Worm (Caenorhabditis elegans) whole organism, L4 larva: ENCODE data around the gene pqbp-1.1.

Source experiments
- D1046.2 ChIP-seq: fragments of 200-800 bp; sonication (Bioruptor generic); IDR thresholded peaks from 2 replicates; pipeline ENCODE4 v1.3.6; 2022; ENCODE audit warnings: missing genetic modification characterization, missing compliant biosample characterization
- F10B5.3 ChIP-seq: sonication (generic microtip); optimal IDR thresholded peaks from 2 replicates; lab custom pipeline; 2016; ENCODE audit warnings: mild to moderate bottlenecking, missing genetic modification characterization, missing compliant biosample characterization
- F49E8.2 ChIP-seq: sonication (generic microtip); optimal IDR thresholded peaks from 2 replicates; lab custom pipeline; 2016; ENCODE audit warnings: missing compliant biosample characterization, mild to moderate bottlenecking, missing genetic modification characterization, borderline replicate concordance
- R02D3.7 ChIP-seq: fragments of 150-350 bp; sonication (generic microtip); optimal IDR thresholded peaks from 3 replicates; lab custom pipeline; 2014; ENCODE audit warnings: missing biosample characterization, missing genetic modification characterization
- T20F7.1 ChIP-seq: fragments of 200-800 bp; sonication (Bioruptor generic); optimal IDR thresholded peaks from 2 replicates; lab custom pipeline; 2018; ENCODE audit warnings: mild to moderate bottlenecking, missing genetic modification characterization, missing compliant biosample characterization
- Y105C5A.15 ChIP-seq: fragments of 200-800 bp; sonication (Bioruptor generic); IDR thresholded peaks from 2 replicates; pipeline ENCODE4 v1.3.6; 2022; ENCODE audit warnings: missing genetic modification characterization, missing compliant biosample characterization
- Y5F2A.4 ChIP-seq: fragments of 200-800 bp; sonication (Bioruptor generic); optimal IDR thresholded peaks from 2 replicates; lab custom pipeline; 2018; ENCODE audit warnings: mild to moderate bottlenecking, missing genetic modification characterization, missing compliant biosample characterization
- Y75B8A.6 ChIP-seq: fragments of 200-800 bp; sonication (Bioruptor generic); IDR thresholded peaks from 2 replicates; pipeline ENCODE4 v1.3.6; 2022; ENCODE audit warnings: missing genetic modification reagents, missing genetic modification characterization, missing compliant biosample characterization
- ZK337.2 ChIP-seq: fragments of 200-800 bp; sonication (Bioruptor generic); IDR thresholded peaks from 2 replicates; pipeline ENCODE4 v1.3.6; 2022; ENCODE audit warnings: missing genetic modification reagents, missing genetic modification characterization, missing compliant biosample characterization
- ZK546.5 ChIP-seq, 2 experiments: sonication (generic microtip); optimal IDR thresholded peaks; 2 replicates each; lab custom pipeline; 2017; ENCODE audit warnings: missing biosample characterization in 2 of 2, missing genetic modification characterization in 2 of 2
- ama-1 ChIP-seq: fragments of 150-350 bp; optimal IDR thresholded peaks from 2 replicates; lab custom pipeline; 2014; ENCODE audit warnings: inconsistent platforms, mixed read lengths
- arid-1 ChIP-seq: fragments of 200-800 bp; sonication (Bioruptor generic); conservative IDR thresholded peaks from 2 replicates; pipeline ENCODE4 v1.3.6; 2022; ENCODE audit warnings: missing genetic modification reagents, missing genetic modification characterization, missing compliant biosample characterization
- ceh-20 ChIP-seq: fragments of 200-800 bp; sonication (Bioruptor generic); IDR thresholded peaks from 2 replicates; pipeline ENCODE4 v1.3.6; 2022; ENCODE audit warnings: missing genetic modification reagents, missing genetic modification characterization, missing compliant biosample characterization
- ceh-32 ChIP-seq: sonication (generic microtip); optimal IDR thresholded peaks from 2 replicates; lab custom pipeline; 2016; ENCODE audit warnings: mild to moderate bottlenecking, missing genetic modification characterization, missing compliant biosample characterization; ENCODE audit not compliant: poor library complexity
- daf-16 ChIP-seq, 3 experiments: sonication (generic microtip); optimal IDR thresholded peaks; 2 replicates each; lab custom pipeline; 2016 to 2017; ENCODE audit warnings: missing genetic modification characterization in 3 of 3, missing genetic modification reagents in 3 of 3, mild to moderate bottlenecking in 2 of 3, missing compliant biosample characterization in 2 of 3, missing biosample characterization in 1 of 3, moderate library complexity in 1 of 3
- daf-19 ChIP-seq: fragments of 200-800 bp; sonication (Bioruptor generic); conservative IDR thresholded peaks from 2 replicates; pipeline ENCODE4 v1.3.6; 2022; ENCODE audit warnings: missing genetic modification characterization, missing compliant biosample characterization
- daf-8 ChIP-seq: fragments of 200-800 bp; sonication (Bioruptor generic); IDR thresholded peaks from 2 replicates; pipeline ENCODE4 v1.3.6; 2022; ENCODE audit warnings: missing genetic modification characterization, missing compliant biosample characterization
- dmd-8 ChIP-seq: fragments of 200-800 bp; sonication (Bioruptor generic); IDR thresholded peaks from 2 replicates; pipeline ENCODE4 v1.3.6; 2022; ENCODE audit warnings: missing genetic modification characterization, missing compliant biosample characterization
- dmd-9 ChIP-seq: fragments of 200-800 bp; sonication (Bioruptor generic); IDR thresholded peaks from 2 replicates; pipeline ENCODE4 v1.3.6; 2022; ENCODE audit warnings: missing genetic modification reagents, missing genetic modification characterization, missing compliant biosample characterization
- duxl-1 ChIP-seq: sonication (generic microtip); optimal IDR thresholded peaks from 2 replicates; lab custom pipeline; 2016; ENCODE audit warnings: mild to moderate bottlenecking, missing genetic modification characterization, moderate library complexity, missing compliant biosample characterization; ENCODE audit not compliant: poor library complexity
- dve-1 ChIP-seq: sonication (generic microtip); optimal IDR thresholded peaks from 2 replicates; lab custom pipeline; 2017; ENCODE audit warnings: antibody characterized with exemption, mild to moderate bottlenecking, missing genetic modification characterization, missing compliant biosample characterization; ENCODE audit not compliant: insufficient read depth
- egl-43 ChIP-seq: fragments of 200-800 bp; sonication (Bioruptor generic); IDR thresholded peaks from 2 replicates; pipeline ENCODE4 v1.3.6; 2022; ENCODE audit warnings: missing genetic modification reagents, missing genetic modification characterization, missing compliant biosample characterization
- fkh-10 ChIP-seq: fragments of 150-350 bp; optimal IDR thresholded peaks from 2 replicates; lab custom pipeline; 2014; ENCODE audit warnings: missing biosample characterization, missing genetic modification reagents, missing genetic modification characterization
- hlh-11 ChIP-seq: fragments of 200-800 bp; sonication (Bioruptor generic); optimal IDR thresholded peaks from 2 replicates; lab custom pipeline; 2018; ENCODE audit warnings: mild to moderate bottlenecking, missing genetic modification characterization, missing compliant biosample characterization
- hmg-1.1 ChIP-seq: fragments of 200-800 bp; sonication (Bioruptor generic); IDR thresholded peaks from 2 replicates; pipeline ENCODE4 v1.3.6; 2022; ENCODE audit warnings: missing genetic modification reagents, missing genetic modification characterization, missing compliant biosample characterization
- jun-1 ChIP-seq: fragments of 150-350 bp; optimal IDR thresholded peaks from 2 replicates; lab custom pipeline; 2014; ENCODE audit warnings: missing biosample characterization, missing genetic modification reagents, missing genetic modification characterization
- lin-1 ChIP-seq: fragments of 200-800 bp; sonication (Bioruptor generic); IDR thresholded peaks from 2 replicates; pipeline ENCODE4 v1.3.6; 2022; ENCODE audit warnings: missing genetic modification reagents, missing genetic modification characterization, missing compliant biosample characterization
- lin-39 ChIP-seq: fragments of 150-350 bp; optimal IDR thresholded peaks from 2 replicates; lab custom pipeline; 2014; ENCODE audit warnings: missing biosample characterization, missing genetic modification reagents, missing genetic modification characterization
- lsy-2 ChIP-seq, 2 experiments: fragments of 150-350 bp in 1 of 2; sonication (generic microtip) in 1 of 2; optimal IDR thresholded peaks; 2 replicates each; lab custom pipeline; 2014 to 2017; ENCODE audit warnings: missing biosample characterization in 2 of 2, missing genetic modification characterization in 2 of 2
- madf-9 ChIP-seq: fragments of 200-800 bp; sonication (Bioruptor generic); conservative IDR thresholded peaks from 2 replicates; pipeline ENCODE4 v1.3.6; 2022; ENCODE audit warnings: missing genetic modification reagents, missing genetic modification characterization, missing compliant biosample characterization
- nhr-102 ChIP-seq: sonication (generic microtip); optimal IDR thresholded peaks from 2 replicates; lab custom pipeline; 2016; ENCODE audit warnings: mild to moderate bottlenecking, missing genetic modification characterization, moderate library complexity, missing compliant biosample characterization
- nhr-237 ChIP-seq: sonication (generic microtip); optimal IDR thresholded peaks from 2 replicates; lab custom pipeline; 2017; ENCODE audit warnings: missing biosample characterization, missing genetic modification characterization
- nhr-28 ChIP-seq: fragments of 150-350 bp; optimal IDR thresholded peaks from 2 replicates; lab custom pipeline; 2014; ENCODE audit warnings: missing biosample characterization, missing genetic modification characterization
- nhr-48 ChIP-seq: sonication (generic microtip); optimal IDR thresholded peaks from 2 replicates; lab custom pipeline; 2016; ENCODE audit warnings: mild to moderate bottlenecking, missing genetic modification characterization, missing compliant biosample characterization
- nhr-76 ChIP-seq: fragments of 150-350 bp; optimal IDR thresholded peaks from 2 replicates; lab custom pipeline; 2014; ENCODE audit warnings: missing biosample characterization, missing genetic modification characterization
- nhr-77 ChIP-seq: fragments of 150-350 bp; optimal IDR thresholded peaks from 2 replicates; lab custom pipeline; 2014; ENCODE audit warnings: missing biosample characterization, missing genetic modification characterization
- pqm-1 ChIP-seq: sonication (generic microtip); optimal IDR thresholded peaks from 2 replicates; lab custom pipeline; 2017; ENCODE audit warnings: missing biosample characterization, missing genetic modification characterization
- set-16 ChIP-seq: fragments of 200-800 bp; sonication (Bioruptor generic); IDR thresholded peaks from 2 replicates; pipeline ENCODE4 v1.3.6; 2022; ENCODE audit warnings: missing genetic modification reagents, missing genetic modification characterization, missing compliant biosample characterization
- spr-1 ChIP-seq: sonication (generic microtip); optimal IDR thresholded peaks from 2 replicates; lab custom pipeline; 2016; ENCODE audit warnings: mild to moderate bottlenecking, missing genetic modification characterization, missing compliant biosample characterization
- spr-3 ChIP-seq: fragments of 200-800 bp; sonication (Bioruptor generic); optimal IDR thresholded peaks from 2 replicates; lab custom pipeline; 2018; ENCODE audit warnings: mild to moderate bottlenecking, missing genetic modification characterization, missing compliant biosample characterization
- unc-39 ChIP-seq: sonication (generic microtip); optimal IDR thresholded peaks from 2 replicates; lab custom pipeline; 2017; ENCODE audit warnings: missing biosample characterization, missing genetic modification characterization
- unc-62 ChIP-seq, 3 experiments: fragments of 150-350 bp in 1 of 3; sonication (generic microtip); optimal IDR thresholded peaks in 2 of 3; peaks in 1 of 3; 1 replicate in 1 of 3; 2 replicates in 2 of 3; lab custom pipeline; 2014 to 2017; ENCODE audit warnings: missing biosample characterization in 3 of 3, missing genetic modification characterization in 3 of 3, missing genetic modification reagents in 3 of 3, missing genotype in 1 of 3
- zfp-3 ChIP-seq: fragments of 200-800 bp; sonication (Bioruptor generic); conservative IDR thresholded peaks from 2 replicates; pipeline ENCODE4 v1.3.6; 2022; ENCODE audit warnings: missing genetic modification reagents, missing genetic modification characterization, missing compliant biosample characterization
- zip-2 ChIP-seq: fragments of 150-350 bp; optimal IDR thresholded peaks from 2 replicates; lab custom pipeline; 2014; ENCODE audit warnings: missing biosample characterization, missing genetic modification characterization
- ztf-7 ChIP-seq: fragments of 150-350 bp; optimal IDR thresholded peaks from 2 replicates; lab custom pipeline; 2014; ENCODE audit warnings: missing biosample characterization, missing genetic modification characterization

Gene pqbp-1.1

DNA sequence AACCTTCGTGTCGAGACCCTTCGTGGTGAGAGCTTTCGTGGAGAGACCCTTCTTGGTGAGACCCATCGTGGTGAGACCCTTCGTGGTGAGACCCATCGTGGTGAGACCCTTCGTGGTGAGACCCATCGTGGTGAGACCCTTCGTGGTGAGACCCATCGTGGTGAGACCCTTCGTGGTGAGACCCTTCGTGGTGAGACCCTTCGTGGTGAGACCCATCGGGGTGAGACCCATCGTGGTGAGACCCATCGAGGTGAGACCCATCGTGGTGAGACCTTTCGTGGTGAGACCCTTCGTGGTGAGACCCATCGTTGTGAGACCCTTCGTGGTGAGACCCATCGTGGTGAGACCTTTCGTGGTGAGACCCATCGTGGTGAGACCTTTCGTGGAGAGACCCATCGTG is 19.8 kb upstream of the pqbp-1.1 start:
- TF ChIP-seq egl-43 (0 out of 2 replicates have a peak, but pooled peaks have one; percentile 48), set-16 (GFP tag; lab: Robert Waterston, UW) (peak; percentile 79), dmd-8 (GFP tag; lab: Robert Waterston, UW) (0 out of 2 replicates have a peak, but pooled peaks have one; percentile 40)

DNA sequence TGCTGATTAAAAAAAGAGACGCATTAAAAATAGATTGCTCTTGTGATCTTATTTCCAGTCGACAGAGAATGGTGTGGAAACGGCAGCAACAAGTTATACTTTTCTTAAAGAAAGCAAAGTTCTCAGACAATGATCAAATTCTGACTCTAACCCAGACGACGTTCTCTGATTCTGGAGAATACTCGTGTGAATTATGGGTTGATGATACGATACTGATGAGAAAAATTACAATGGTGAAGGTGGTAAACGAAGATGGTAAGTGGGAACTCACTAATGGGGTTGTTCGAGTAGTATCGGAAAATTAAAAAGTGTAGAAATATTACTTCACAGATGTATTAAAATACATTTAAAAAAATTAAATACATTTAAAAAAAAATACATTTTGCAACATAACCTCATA is 16.8 kb upstream of the pqbp-1.1 start:
- no peak for TF ChIP-seq nhr-237 (tag; lab: Kevin White, UChicago)
- no peak for TF ChIP-seq F10B5.3
- no peak for TF ChIP-seq daf-8 (GFP tag; lab: Robert Waterston, UW)
- peak in 1 of 2 experiments; percentile 64 for TF ChIP-seq unc-62 (GFP tag; optimal IDR thresholded peaks at IDR 0.05 in 1 of 2; lab: Kevin White, UChicago)
- no peak for TF ChIP-seq unc-62 (tag; optimal IDR thresholded peaks at IDR 0.05; lab: Kevin White, UChicago)

DNA sequence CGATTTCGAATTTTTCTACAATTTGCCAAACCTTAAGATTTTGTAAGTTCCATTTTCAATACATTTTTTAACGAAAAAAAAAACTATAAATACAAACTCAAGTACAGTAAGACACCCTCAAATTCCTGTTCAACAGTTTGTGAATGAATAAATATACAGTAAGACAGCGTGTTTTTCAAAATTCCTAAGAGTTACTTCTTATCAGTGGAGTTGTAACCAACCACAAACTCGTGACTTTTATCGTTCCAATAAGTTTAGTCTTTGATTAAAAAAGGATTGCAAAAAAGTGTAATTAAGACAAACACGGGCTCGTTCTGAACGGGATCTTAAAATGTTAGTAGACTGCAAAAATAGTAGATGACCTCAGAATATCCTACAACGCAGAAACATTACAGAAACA is 13.7 kb upstream of the pqbp-1.1 start:
- TF ChIP-seq F49E8.2 (no peak), ZK546.5 (tag; optimal IDR thresholded peaks at IDR 0.05; lab: Kevin White, UChicago) (no peak), nhr-102 (tag; lab: Kevin White, UChicago) (no peak), dmd-9 (GFP tag; lab: Robert Waterston, UW) (no peak), hlh-11 (tag; lab: Kevin White, UChicago) (peak; percentile 28), nhr-48 (no peak), fkh-10 (GFP tag; lab: Kevin White, UChicago) (no peak), nhr-77 (tag; lab: Kevin White, UChicago) (peak; percentile 57), dve-1 (tag; lab: Kevin White, UChicago) (peak; percentile 48), nhr-28 (peak; percentile 64), Y105C5A.15 (GFP tag; lab: Robert Waterston, UW) (no peak), daf-16 (GFP tag; optimal IDR thresholded peaks at IDR 0.05; lab: Kevin White, UChicago) (no peak), daf-16 (tag; optimal IDR thresholded peaks at IDR 0.05; lab: Kevin White, UChicago) (peak; percentile 78), ztf-7 (no peak), pqm-1 (tag; lab: Kevin White, UChicago) (peak; percentile 54), hmg-1.1 (GFP tag; lab: Robert Waterston, UW) (no peak), lin-1 (no peak), set-16 (GFP tag; lab: Robert Waterston, UW) (no peak), jun-1 (tag; lab: Kevin White, UChicago) (no peak), D1046.2 (GFP tag; lab: Robert Waterston, UW) (no peak), Y5F2A.4 (GFP tag; lab: Kevin White, UChicago) (no peak)

ce11 chrIV:274185-274584 is 12.7 kb upstream of the pqbp-1.1 start, which contains the start of gene sma-10:
Gene sma-10, plus strand, starts transcription at chrIV:274420.
- TF ChIP-seq hmg-1.1 (GFP tag; lab: Robert Waterston, UW) (no peak), ama-1 (no peak), Y75B8A.6 (GFP tag; lab: Robert Waterston, UW) (no peak), ceh-20 (GFP tag; lab: Robert Waterston, UW) (no peak), nhr-76 (tag; lab: Kevin White, UChicago) (no peak), spr-3 (GFP tag; lab: Kevin White, UChicago) (no peak), spr-1 (tag; lab: Kevin White, UChicago) (no peak), ceh-32 (tag; lab: Kevin White, UChicago) (no peak), pqm-1 (tag; lab: Kevin White, UChicago) (peak; percentile 99), lin-39 (tag; lab: Kevin White, UChicago) (no peak), unc-39 (tag; lab: Kevin White, UChicago) (no peak), duxl-1 (tag; lab: Kevin White, UChicago) (no peak), madf-9 (GFP tag; lab: Robert Waterston, UW) (no peak), nhr-237 (tag; lab: Kevin White, UChicago) (no peak), arid-1 (GFP tag; lab: Robert Waterston, UW) (no peak), hlh-11 (tag; lab: Kevin White, UChicago) (peak; percentile 93), lsy-2 (tag; optimal IDR thresholded peaks at IDR 0.05; lab: Kevin White, UChicago) (no peak), zip-2 (tag; lab: Kevin White, UChicago) (no peak), zfp-3 (no peak), daf-19 (GFP tag; lab: Robert Waterston, UW) (no peak), T20F7.1 (GFP tag; lab: Kevin White, UChicago) (peak; percentile 54), ZK337.2 (no peak), R02D3.7 (tag; lab: Kevin White, UChicago) (no peak), nhr-48 (peak; percentile 64), Y105C5A.15 (GFP tag; lab: Robert Waterston, UW) (no peak), nhr-77 (tag; lab: Kevin White, UChicago) (peak; percentile 92), dve-1 (tag; lab: Kevin White, UChicago) (peak; percentile 98)
